Worm (Caenorhabditis elegans): ENCODE measurements around the gene tag-18.

tag-18 gene

ce11 chrX:3772405-3772804 lies 38.6 kb upstream of the tag-18 start, which contains the start of gene F47B7.2 (continued):
- TF ChIP-seq lsy-2 (tag; optimal IDR thresholded peaks at IDR 0.05) (peak; percentile 42 to 52), lin-39 (tag; optimal IDR thresholded peaks at IDR 0.05) (no peak), tbx-2 (tag; optimal IDR thresholded peaks at IDR 0.05) (peak; percentile 32), nhr-28 (tag; optimal IDR thresholded peaks at IDR 0.05) (no peak), nhr-85 (tag) (no peak), unc-30 (tag; optimal IDR thresholded peaks at IDR 0.05) (no peak), nhr-19 (GFP tag; conservative IDR thresholded peaks at IDR 0.05) (no peak), irx-1 (tag; optimal IDR thresholded peaks at IDR 0.05) (no peak), aly-2 (tag; optimal IDR thresholded peaks at IDR 0.05) (no peak), swsn-7 (tag; optimal IDR thresholded peaks at IDR 0.05) (peak; percentile 33), snu-23 (GFP tag; optimal IDR thresholded peaks at IDR 0.05) (peak; percentile 57), tlp-1 (tag; optimal IDR thresholded peaks at IDR 0.05) (no peak), nhr-11 (tag; optimal IDR thresholded peaks at IDR 0.05) (no peak), snpc-4 (tag; optimal IDR thresholded peaks at IDR 0.05) (peak; percentile 13), mab-9 (GFP tag; IDR thresholded peaks at IDR 0.05) (no peak), nhr-77 (tag; optimal IDR thresholded peaks at IDR 0.05) (no peak), alr-1 (tag; optimal IDR thresholded peaks at IDR 0.05; ENCODE audit: borderline replicate concordance) (no peak), zip-4 (GFP tag; optimal IDR thresholded peaks at IDR 0.05) (no peak), ztf-4 (tag; optimal IDR thresholded peaks at IDR 0.05) (no peak), pag-3 (tag; optimal IDR thresholded peaks at IDR 0.05; ENCODE audit: borderline replicate concordance, insufficient read depth) (no peak), pqm-1 (tag; optimal IDR thresholded peaks at IDR 0.05) (no peak), ceh-82 (tag; optimal IDR thresholded peaks at IDR 0.05) (no peak), sup-37 (GFP tag; optimal IDR thresholded peaks at IDR 0.05) (no peak), nhr-237 (tag; optimal IDR thresholded peaks at IDR 0.05) (no peak), C16A3.4 (tag; optimal IDR thresholded peaks at IDR 0.05) (peak; percentile 25), nhr-20 (tag; optimal IDR thresholded peaks at IDR 0.05) (peak; percentile 31), F16B12.6 (tag; optimal IDR thresholded peaks at IDR 0.05) (peak; percentile 87), fkh-8 (tag; optimal IDR thresholded peaks at IDR 0.05) (no peak), nhr-76 (tag; optimal IDR thresholded peaks at IDR 0.05) (no peak), ceh-63 (GFP tag; optimal IDR thresholded peaks at IDR 0.05) (no peak), egl-27 (tag; optimal IDR thresholded peaks at IDR 0.05) (no peak), Y116A8C.19 (tag; optimal IDR thresholded peaks at IDR 0.05; ENCODE audit: borderline replicate concordance) (no peak), vab-15 (tag; optimal IDR thresholded peaks at IDR 0.05) (no peak), isw-1 (GFP tag; IDR thresholded peaks at IDR 0.05) (no peak), lin-14 (GFP tag; optimal IDR thresholded peaks at IDR 0.05) (peak; percentile 58), rnt-1 (tag; optimal IDR thresholded peaks at IDR 0.05) (peak; percentile 25), nhr-47 (tag; optimal IDR thresholded peaks at IDR 0.05) (peak; percentile 60), dsc-1 (tag; optimal IDR thresholded peaks at IDR 0.05) (peak; percentile 39), zag-1 (tag; optimal IDR thresholded peaks at IDR 0.05) (no peak), C34B4.2 (tag; optimal IDR thresholded peaks at IDR 0.05) (no peak), hlh-17 (GFP tag; optimal IDR thresholded peaks at IDR 0.05; ENCODE audit: borderline replicate concordance) (no peak), lin-35 (GFP tag; optimal IDR thresholded peaks at IDR 0.05) (peak in 1 of 2 experiments; percentile 35), mdl-1 (tag; optimal IDR thresholded peaks at IDR 0.05) (no peak), skn-1 (tag; optimal IDR thresholded peaks at IDR 0.05) (no peak), elt-2 (tag; optimal IDR thresholded peaks at IDR 0.05) (no peak), mef-2 (tag; optimal IDR thresholded peaks at IDR 0.05) (no peak), ama-1 (optimal IDR thresholded peaks at IDR 0.05) (no peak), ceh-90 (tag; optimal IDR thresholded peaks at IDR 0.05) (no peak), fos-1 (tag; optimal IDR thresholded peaks at IDR 0.05) (no peak), fkh-4 (tag; optimal IDR thresholded peaks at IDR 0.05; ENCODE audit: borderline replicate concordance) (no peak), pax-3 (tag; optimal IDR thresholded peaks at IDR 0.05) (no peak), aha-1 (tag; optimal IDR thresholded peaks at IDR 0.05) (no peak)

All from whole organism, L1 larva.